Worm (Caenorhabditis elegans) whole organism, mixed stage, embryonic: ENCODE results near the gene M04G7.1.

Experiments used
- M03D4.4 ChIP-seq: sonication (generic microtip); optimal IDR thresholded peaks from 2 replicates; lab custom pipeline; 2017; ENCODE audit warnings: mild to moderate bottlenecking, missing genetic modification characterization, missing compliant biosample characterization
- bed-3 ChIP-seq: fragments of 200-800 bp; sonication (Bioruptor generic); optimal IDR thresholded peaks from 3 replicates; lab custom pipeline; 2018; ENCODE audit warnings: mild to moderate bottlenecking, missing genetic modification characterization, moderate library complexity, missing compliant biosample characterization
- blmp-1 ChIP-seq: fragments of 150-350 bp; optimal IDR thresholded peaks from 2 replicates; lab custom pipeline; 2014; ENCODE audit warnings: missing biosample characterization, missing genetic modification characterization
- ceh-39 ChIP-seq: fragments of 150-350 bp; optimal IDR thresholded peaks from 2 replicates; lab custom pipeline; 2014; ENCODE audit warnings: missing biosample characterization, missing genetic modification characterization
- ceh-43 ChIP-seq: fragments of 200-800 bp; sonication (Bioruptor generic); optimal IDR thresholded peaks from 2 replicates; lab custom pipeline; 2018; ENCODE audit warnings: mild to moderate bottlenecking, missing genetic modification characterization, moderate library complexity, missing compliant biosample characterization
- ceh-83 ChIP-seq: fragments of 200-800 bp; sonication (Bioruptor generic); optimal IDR thresholded peaks from 2 replicates; lab custom pipeline; 2018; ENCODE audit warnings: mild to moderate bottlenecking, missing genetic modification characterization, missing compliant biosample characterization
- ces-1 ChIP-seq: fragments of 150-350 bp; optimal IDR thresholded peaks from 2 replicates; lab custom pipeline; 2014; ENCODE audit warnings: missing biosample characterization, missing genetic modification reagents, missing genetic modification characterization
- cnd-1 ChIP-seq: fragments of 200-800 bp; sonication (Bioruptor generic); optimal IDR thresholded peaks from 2 replicates; lab custom pipeline; 2018; ENCODE audit warnings: mild to moderate bottlenecking, missing genetic modification characterization, missing compliant biosample characterization
- drap-1 ChIP-seq: fragments of 200-800 bp; sonication (Bioruptor generic); optimal IDR thresholded peaks from 3 replicates; lab custom pipeline; 2018; ENCODE audit warnings: mild to moderate bottlenecking, missing genetic modification characterization, missing compliant biosample characterization
- elt-1 ChIP-seq: sonication (generic microtip); optimal IDR thresholded peaks from 2 replicates; lab custom pipeline; 2017; ENCODE audit warnings: missing genetic modification characterization, mild to moderate bottlenecking, missing compliant biosample characterization, antibody characterized with exemption, moderate library complexity, borderline replicate concordance; ENCODE audit not compliant: insufficient read depth
- elt-3 ChIP-seq: fragments of 150-350 bp; optimal IDR thresholded peaks from 2 replicates; lab custom pipeline; 2014; ENCODE audit warnings: missing biosample characterization, missing genetic modification characterization
- flh-1 ChIP-seq: fragments of 200-800 bp; sonication (Bioruptor generic); optimal IDR thresholded peaks from 2 replicates; lab custom pipeline; 2018; ENCODE audit warnings: mild to moderate bottlenecking, missing genetic modification characterization, moderate library complexity, missing compliant biosample characterization
- hlh-1 ChIP-seq: fragments of 150-350 bp; optimal IDR thresholded peaks from 2 replicates; lab custom pipeline; 2014; ENCODE audit warnings: missing biosample characterization, missing genetic modification reagents, missing genetic modification characterization
- lin-13 ChIP-seq: fragments of 150-350 bp; optimal IDR thresholded peaks from 2 replicates; lab custom pipeline; 2014; ENCODE audit warnings: missing biosample characterization, missing genetic modification characterization
- lsy-2 ChIP-seq: fragments of 150-350 bp; optimal IDR thresholded peaks from 2 replicates; lab custom pipeline; 2014; ENCODE audit warnings: missing biosample characterization, missing genetic modification characterization
- mab-5 ChIP-seq: fragments of 150-350 bp; optimal IDR thresholded peaks from 2 replicates; lab custom pipeline; 2014; ENCODE audit warnings: missing biosample characterization, missing genetic modification characterization
- mep-1 ChIP-seq: fragments of 150-350 bp; optimal IDR thresholded peaks from 2 replicates; lab custom pipeline; 2017; ENCODE audit warnings: missing biosample characterization, missing genetic modification reagents, missing genetic modification characterization, inconsistent platforms
- mls-2 ChIP-seq: sonication (generic microtip); optimal IDR thresholded peaks from 2 replicates; lab custom pipeline; 2016; ENCODE audit warnings: mild to moderate bottlenecking, missing genetic modification characterization, moderate library complexity, missing compliant biosample characterization
- nhr-12 ChIP-seq: fragments of 150-350 bp; optimal IDR thresholded peaks from 2 replicates; lab custom pipeline; 2014; ENCODE audit warnings: missing biosample characterization, missing genetic modification characterization
- nhr-2 ChIP-seq: fragments of 150-350 bp; optimal IDR thresholded peaks from 2 replicates; lab custom pipeline; 2014; ENCODE audit warnings: missing biosample characterization, missing genetic modification characterization
- nhr-237 ChIP-seq: fragments of 150-350 bp; optimal IDR thresholded peaks from 2 replicates; lab custom pipeline; 2014; ENCODE audit warnings: missing biosample characterization, missing genetic modification characterization
- nhr-28 ChIP-seq: fragments of 150-350 bp; optimal IDR thresholded peaks from 2 replicates; lab custom pipeline; 2014; ENCODE audit warnings: missing biosample characterization, missing genetic modification characterization
- nhr-76 ChIP-seq: sonication (generic microtip); optimal IDR thresholded peaks from 2 replicates; lab custom pipeline; 2017; ENCODE audit warnings: missing biosample characterization, missing genetic modification characterization
- pha-4 ChIP-seq: fragments of 150-350 bp; optimal IDR thresholded peaks from 2 replicates; lab custom pipeline; 2018; ENCODE audit warnings: missing biosample characterization, missing genetic modification reagents, missing genetic modification characterization
- sem-2 ChIP-seq: fragments of 200-800 bp; sonication (Bioruptor generic); optimal IDR thresholded peaks from 2 replicates; lab custom pipeline; 2018; ENCODE audit warnings: mild to moderate bottlenecking, missing genetic modification characterization, missing compliant biosample characterization
- snpc-4 ChIP-seq: fragments of 150-350 bp; optimal IDR thresholded peaks from 2 replicates; lab custom pipeline; 2014; ENCODE audit warnings: missing biosample characterization, missing genetic modification characterization
- sptf-1 ChIP-seq: sonication (generic microtip); optimal IDR thresholded peaks from 2 replicates; lab custom pipeline; 2017; ENCODE audit warnings: mild to moderate bottlenecking, missing genetic modification characterization, moderate library complexity, missing compliant biosample characterization
- tbx-8 ChIP-seq: fragments of 200-800 bp; sonication (Bioruptor generic); optimal IDR thresholded peaks from 2 replicates; lab custom pipeline; 2018; ENCODE audit warnings: mild to moderate bottlenecking, missing genetic modification characterization, moderate library complexity, missing compliant biosample characterization
- unc-120 ChIP-seq: sonication (generic microtip); optimal IDR thresholded peaks from 2 replicates; lab custom pipeline; 2017; ENCODE audit warnings: missing genetic modification characterization, missing compliant biosample characterization; ENCODE audit not compliant: poor library complexity, severe bottlenecking
- unc-39 ChIP-seq: fragments of 150-350 bp; optimal IDR thresholded peaks from 2 replicates; lab custom pipeline; 2014; ENCODE audit warnings: missing biosample characterization, missing genetic modification characterization
- unc-62 ChIP-seq: fragments of 150-350 bp; optimal IDR thresholded peaks from 2 replicates; lab custom pipeline; 2014; ENCODE audit warnings: missing biosample characterization, missing genetic modification reagents, missing genetic modification characterization
- zip-8 ChIP-seq: fragments of 150-350 bp; optimal IDR thresholded peaks from 2 replicates; lab custom pipeline; 2014; ENCODE audit warnings: missing biosample characterization, missing genetic modification characterization
- ztf-11 ChIP-seq: fragments of 150-350 bp; optimal IDR thresholded peaks from 2 replicates; lab custom pipeline; 2014; ENCODE audit warnings: missing biosample characterization, missing genetic modification characterization

The M04G7.1 gene

ce11 chrIV:443622-444021, 12.0 kb upstream of the M04G7.1 start, which contains the start of gene mrpl-55:
TSS of gene mrpl-55 (plus strand) at chrIV:443985.
- TF ChIP-seq unc-120 (no peak), cnd-1 (tag; lab: Kevin White, UChicago) (peak; percentile 31), zip-8 (tag; lab: Kevin White, UChicago) (no peak), tbx-8 (GFP tag; lab: Kevin White, UChicago) (no peak), hlh-1 (tag; lab: Kevin White, UChicago) (no peak), pha-4 (tag; lab: Kevin White, UChicago) (peak; percentile 58), ztf-11 (no peak), blmp-1 (tag; lab: Kevin White, UChicago) (no peak), ceh-39 (tag; lab: Kevin White, UChicago) (peak; percentile 53), ces-1 (GFP tag; lab: Kevin White, UChicago) (peak; percentile 82), nhr-237 (peak; percentile 80), sptf-1 (tag; lab: Kevin White, UChicago) (peak; percentile 64), lsy-2 (tag; lab: Kevin White, UChicago) (peak; percentile 79), unc-62 (GFP tag; lab: Kevin White, UChicago) (no peak), mep-1 (tag; lab: Kevin White, UChicago) (peak; percentile 94), M03D4.4 (tag; lab: Kevin White, UChicago) (no peak), elt-3 (tag; lab: Kevin White, UChicago) (no peak), elt-1 (tag; lab: Kevin White, UChicago) (no peak), bed-3 (no peak), lin-13 (tag; lab: Kevin White, UChicago) (peak; percentile 74)

DNA sequence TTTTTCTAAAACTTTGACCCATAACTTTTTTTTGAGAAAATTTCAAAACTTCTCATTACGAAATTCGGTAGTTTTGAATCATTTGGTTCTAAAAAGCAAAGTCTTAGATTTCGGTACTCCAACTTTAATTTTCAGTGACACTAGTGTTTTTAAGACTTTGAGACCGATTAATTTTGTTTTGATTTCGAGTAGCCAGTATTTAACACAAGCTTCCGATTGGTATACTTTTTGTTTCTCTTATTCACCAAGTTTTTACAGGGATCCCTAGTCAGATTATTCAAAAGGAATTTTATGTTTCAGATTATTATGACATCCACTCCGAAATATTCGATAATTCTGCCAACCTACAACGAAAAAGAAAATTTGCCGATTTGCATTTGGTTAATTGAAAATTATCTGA, 10.2 kb upstream of the M04G7.1 start, which contains the start of gene dpm-1:
TSS of gene dpm-1 (plus strand) at position 301 of the 400 bp plus-strand sequence.
- TF ChIP-seq M03D4.4 (tag; lab: Kevin White, UChicago), result no peak
- no peak for TF ChIP-seq nhr-76 (tag; lab: Kevin White, UChicago)
- TF ChIP-seq snpc-4 (tag; lab: Kevin White, UChicago), result no peak
- TF ChIP-seq elt-3 (tag; lab: Kevin White, UChicago), result no peak
- TF ChIP-seq ceh-83 (GFP tag; lab: Kevin White, UChicago), result no peak
- no peak for TF ChIP-seq sptf-1 (tag; lab: Kevin White, UChicago)
- no peak for TF ChIP-seq nhr-12
- no peak for TF ChIP-seq nhr-2 (tag; lab: Kevin White, UChicago)
- no peak for TF ChIP-seq hlh-1 (tag; lab: Kevin White, UChicago)

- TF ChIP-seq mls-2 (no peak), zip-8 (tag; lab: Kevin White, UChicago) (no peak), blmp-1 (tag; lab: Kevin White, UChicago) (no peak), pha-4 (tag; lab: Kevin White, UChicago) (no peak), nhr-28 (tag; lab: Kevin White, UChicago) (no peak), ceh-83 (GFP tag; lab: Kevin White, UChicago) (no peak)
Observed at ce11 chrIV:454816-455215, 768 bp upstream of the M04G7.1 start, which contains the start of the genes Y66H1A.8 and M04G7.5. TSS of gene Y66H1A.8 (minus strand) at chrIV:454916. TSS of gene M04G7.5 (plus strand) at chrIV:455073.

DNA sequence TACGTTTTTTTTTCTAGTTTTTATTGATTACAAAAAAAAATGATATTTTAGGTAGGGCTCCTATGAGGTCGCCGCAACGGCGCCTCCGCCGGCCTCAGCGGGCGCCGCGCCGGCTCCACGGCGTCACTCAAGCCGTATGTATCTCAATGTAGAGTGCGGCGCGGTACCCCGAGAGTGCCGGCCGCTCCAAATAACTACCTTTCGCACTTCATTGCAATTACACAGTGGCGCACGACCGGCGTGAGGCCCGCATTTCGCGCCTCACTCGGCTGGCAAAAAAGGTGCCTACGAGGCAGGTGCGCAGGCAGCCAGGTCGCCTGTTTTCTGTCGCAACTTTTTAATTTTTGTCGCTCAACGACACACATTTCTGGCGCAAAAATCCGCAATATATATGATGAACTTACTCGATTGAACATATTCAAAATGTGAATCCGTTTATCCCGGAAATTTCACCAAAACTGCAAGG, 5.1 kb downstream of the M04G7.1 start, which contains the start of gene M04G7.2:
TSS of gene M04G7.2 (minus strand) at position 416 of the 466 bp plus-strand sequence.
- TF ChIP-seq tbx-8 (GFP tag; lab: Kevin White, UChicago), result no peak
- no peak for TF ChIP-seq unc-39
- no peak for TF ChIP-seq ztf-11
- TF ChIP-seq unc-62 (GFP tag; lab: Kevin White, UChicago), result no peak
- no peak for TF ChIP-seq nhr-2 (tag; lab: Kevin White, UChicago)
- no peak for TF ChIP-seq elt-3 (tag; lab: Kevin White, UChicago)
- no peak for TF ChIP-seq mls-2
- no peak for TF ChIP-seq elt-1 (tag; lab: Kevin White, UChicago)
- no peak for TF ChIP-seq drap-1 (GFP tag; lab: Kevin White, UChicago)
- no peak for TF ChIP-seq ceh-43 (GFP tag; lab: Kevin White, UChicago)
- no peak for TF ChIP-seq zip-8 (tag; lab: Kevin White, UChicago)
- TF ChIP-seq lin-13 (tag; lab: Kevin White, UChicago), result no peak
- no peak for TF ChIP-seq sptf-1 (tag; lab: Kevin White, UChicago)

DNA sequence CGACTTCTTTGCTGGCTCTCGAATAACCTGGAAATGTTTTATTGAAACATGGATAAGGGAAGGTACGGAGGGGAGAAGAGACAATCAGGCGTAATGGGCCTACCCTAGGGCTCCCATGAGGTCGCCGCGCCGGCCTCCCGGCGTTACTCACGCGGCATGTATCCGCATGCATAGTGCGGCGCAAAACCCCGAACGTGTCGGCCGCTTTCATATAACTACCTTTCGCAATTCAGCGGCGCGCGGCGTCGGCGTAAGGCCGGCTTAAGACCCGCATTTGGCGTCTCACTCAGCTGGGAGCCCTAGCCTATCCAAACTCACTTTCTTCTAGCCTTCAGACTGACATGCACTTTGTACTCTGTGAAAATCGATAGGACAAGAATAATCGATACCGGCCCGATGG, 6.5 kb downstream of the M04G7.1 start:
- TF ChIP-seq nhr-2 (tag; lab: Kevin White, UChicago) (no peak), mls-2 (no peak), zip-8 (tag; lab: Kevin White, UChicago) (no peak), nhr-76 (tag; lab: Kevin White, UChicago) (no peak), unc-120 (no peak), sptf-1 (tag; lab: Kevin White, UChicago) (no peak), drap-1 (GFP tag; lab: Kevin White, UChicago) (no peak), unc-62 (GFP tag; lab: Kevin White, UChicago) (no peak), snpc-4 (tag; lab: Kevin White, UChicago) (no peak), pha-4 (tag; lab: Kevin White, UChicago) (no peak), flh-1 (GFP tag; lab: Kevin White, UChicago) (no peak), ces-1 (GFP tag; lab: Kevin White, UChicago) (no peak), ztf-11 (no peak), sem-2 (GFP tag; lab: Kevin White, UChicago) (no peak), lin-13 (tag; lab: Kevin White, UChicago) (no peak), mab-5 (tag; lab: Kevin White, UChicago) (no peak), ceh-83 (GFP tag; lab: Kevin White, UChicago) (no peak), elt-1 (tag; lab: Kevin White, UChicago) (no peak), nhr-12 (no peak)
